Fruit fly (Drosophila melanogaster) whole organism, embryonic: ENCODE measurements around the gene CG11309.

Experiments
- CG10274 ChIP-seq: fragments of 200-800 bp; sonication (Bioruptor generic); optimal IDR thresholded peaks from 3 replicates; lab custom pipeline; 2017; ENCODE audit warnings: missing biosample characterization, mild to moderate bottlenecking, missing genetic modification characterization
- CG10431 ChIP-seq: fragments of 200-800 bp; sonication (Bioruptor generic); optimal IDR thresholded peaks from 3 replicates; lab custom pipeline; 2018; ENCODE audit warnings: missing biosample characterization, mild to moderate bottlenecking, missing genetic modification characterization
- CG10543 ChIP-seq: fragments of 200-800 bp; sonication (Bioruptor generic); optimal IDR thresholded peaks from 3 replicates; lab custom pipeline; 2017; ENCODE audit warnings: missing biosample characterization, mild to moderate bottlenecking, missing genetic modification characterization, moderate library complexity
- CG11695 ChIP-seq: fragments of 200-800 bp; sonication (Bioruptor generic); IDR thresholded peaks from 3 replicates; pipeline ENCODE4 v1.3.6; 2022; ENCODE audit warnings: missing biosample characterization, missing genetic modification characterization
- CG11723 ChIP-seq: fragments of 200-800 bp; sonication (Bioruptor generic); optimal IDR thresholded peaks from 2 replicates; lab custom pipeline; 2017; ENCODE audit warnings: missing biosample characterization, mild to moderate bottlenecking, missing genetic modification characterization
- CG12942 ChIP-seq: fragments of 200-800 bp; sonication (Bioruptor generic); optimal IDR thresholded peaks from 3 replicates; lab custom pipeline; 2016; ENCODE audit warnings: missing biosample characterization, missing genetic modification characterization
- CG1602 ChIP-seq: fragments of 200-800 bp; sonication (Bioruptor generic); optimal IDR thresholded peaks from 3 replicates; lab custom pipeline; 2016; ENCODE audit warnings: missing biosample characterization, missing genetic modification characterization
- CG16813 ChIP-seq: fragments of 200-800 bp; sonication (Bioruptor generic); IDR thresholded peaks from 3 replicates; pipeline ENCODE4 v1.3.6; 2022; ENCODE audit warnings: missing biosample characterization, missing genetic modification characterization; ENCODE audit not compliant: partially characterized antibody
- CG17186 ChIP-seq: fragments of 200-800 bp; sonication (Bioruptor generic); optimal IDR thresholded peaks from 3 replicates; lab custom pipeline; 2017; ENCODE audit warnings: missing biosample characterization, missing genetic modification reagents, missing genetic modification characterization
- CG17361 ChIP-seq: fragments of 200-800 bp; sonication (Bioruptor generic); IDR thresholded peaks from 3 replicates; pipeline ENCODE4 v1.3.6; 2022; ENCODE audit warnings: missing biosample characterization, missing genetic modification characterization
- CG18262 ChIP-seq: fragments of 200-800 bp; optimal IDR thresholded peaks from 3 replicates; lab custom pipeline; 2019; ENCODE audit warnings: missing biosample characterization, mild to moderate bottlenecking, missing genetic modification characterization, moderate library complexity
- CG2116 ChIP-seq: fragments of 200-800 bp; sonication (Bioruptor generic); optimal IDR thresholded peaks from 3 replicates; lab custom pipeline; 2018; ENCODE audit warnings: missing biosample characterization, mild to moderate bottlenecking, missing genetic modification characterization
- CG2889 ChIP-seq: fragments of 200-800 bp; sonication (Bioruptor generic); IDR thresholded peaks from 3 replicates; pipeline ENCODE4 v1.3.6; 2022; ENCODE audit warnings: missing biosample characterization, missing genetic modification characterization
- CG30403 ChIP-seq: fragments of 200-800 bp; sonication (Bioruptor generic); optimal IDR thresholded peaks from 3 replicates; lab custom pipeline; 2016; ENCODE audit warnings: missing biosample characterization, missing genetic modification characterization
- CG3407 ChIP-seq: fragments of 200-800 bp; sonication (Bioruptor generic); optimal IDR thresholded peaks from 2 replicates; lab custom pipeline; 2018; ENCODE audit warnings: missing biosample characterization, mild to moderate bottlenecking, missing genetic modification characterization
- CG6654 ChIP-seq: fragments of 200-800 bp; sonication (Bioruptor generic); optimal IDR thresholded peaks from 2 replicates; lab custom pipeline; 2017; ENCODE audit warnings: missing biosample characterization, mild to moderate bottlenecking, missing genetic modification characterization
- CG6765 ChIP-seq: fragments of 200-800 bp; sonication (Bioruptor generic); optimal IDR thresholded peaks from 3 replicates; lab custom pipeline; 2017; ENCODE audit warnings: missing biosample characterization, mild to moderate bottlenecking, missing genetic modification characterization
- CG7271 ChIP-seq: fragments of 200-800 bp; sonication (Bioruptor generic); optimal IDR thresholded peaks from 2 replicates; lab custom pipeline; 2018; ENCODE audit warnings: missing biosample characterization, mild to moderate bottlenecking, missing genetic modification characterization, moderate library complexity
- CG8388 ChIP-seq: fragments of 200-800 bp; sonication (Bioruptor generic); optimal IDR thresholded peaks from 2 replicates; lab custom pipeline; 2019; ENCODE audit warnings: missing biosample characterization, mild to moderate bottlenecking, missing genetic modification characterization, moderate library complexity
- Dek ChIP-seq: fragments of 200-800 bp; sonication (Bioruptor generic); optimal IDR thresholded peaks from 3 replicates; lab custom pipeline; 2019; ENCODE audit warnings: missing biosample characterization, mild to moderate bottlenecking, missing genetic modification characterization, moderate library complexity
- Dfd ChIP-seq, 2 experiments: fragments of >200 bp; optimal IDR thresholded peaks; 2 replicates each; lab custom pipeline; 2017; ENCODE audit warnings: missing biosample characterization in 2 of 2, missing genetic modification characterization in 2 of 2
- Ets65A ChIP-seq: fragments of 200-800 bp; sonication (Bioruptor generic); peaks from one replicate; lab custom pipeline; 2016; ENCODE audit warnings: missing biosample characterization, missing genetic modification characterization
- GATAe ChIP-seq: fragments of 200-800 bp; sonication (Bioruptor generic); conservative IDR thresholded peaks from 2 replicates; pipeline ENCODE4 v1.3.6; 2022; ENCODE audit warnings: missing biosample characterization, missing genetic modification characterization
- Jarid2 ChIP-seq: fragments of 200-800 bp; sonication (Bioruptor generic); optimal IDR thresholded peaks from 3 replicates; lab custom pipeline; 2017; ENCODE audit warnings: mild to moderate bottlenecking, missing biosample characterization, missing genetic modification reagents, missing genetic modification characterization
- Lim3 ChIP-seq: fragments of 200-800 bp; sonication (Bioruptor generic); IDR thresholded peaks from 2 replicates; pipeline ENCODE4 v1.3.6; 2022; ENCODE audit warnings: missing biosample characterization, missing genetic modification characterization
- Meics ChIP-seq: fragments of 200-800 bp; sonication (Bioruptor generic); optimal IDR thresholded peaks from 2 replicates; lab custom pipeline; 2017; ENCODE audit warnings: missing biosample characterization, mild to moderate bottlenecking, missing genetic modification characterization
- Mes4 ChIP-seq: fragments of 200-800 bp; sonication (Bioruptor generic); optimal IDR thresholded peaks from 2 replicates; lab custom pipeline; 2016; ENCODE audit warnings: missing biosample characterization, missing genetic modification characterization
- NK7.1 ChIP-seq: fragments of 200-800 bp; sonication (Bioruptor generic); optimal IDR thresholded peaks from 3 replicates; lab custom pipeline; 2016; ENCODE audit warnings: missing biosample characterization, missing genetic modification characterization
- Pdp1 ChIP-seq, 2 experiments: fragments of 200-800 bp; sonication (Bioruptor generic); optimal IDR thresholded peaks; 3 replicates each; lab custom pipeline; 2016; ENCODE audit warnings: missing biosample characterization in 2 of 2, missing genetic modification characterization in 2 of 2, mild to moderate bottlenecking in 1 of 2, moderate library complexity in 1 of 2
- Rfx ChIP-seq: fragments of 200-800 bp; sonication (Bioruptor generic); IDR thresholded peaks from 2 replicates; pipeline ENCODE4 v1.3.6; 2022; ENCODE audit warnings: missing biosample characterization, missing genetic modification characterization
- Rx ChIP-seq: fragments of 200-800 bp; sonication (Bioruptor generic); IDR thresholded peaks from 2 replicates; pipeline ENCODE4 v1.3.6; 2022; ENCODE audit warnings: missing biosample characterization, missing genetic modification characterization
- Scr ChIP-seq: fragments of 200-800 bp; sonication (Bioruptor generic); IDR thresholded peaks from 2 replicates; pipeline ENCODE4 v1.3.6; 2022; ENCODE audit warnings: missing biosample characterization, missing genetic modification characterization; ENCODE audit not compliant: partially characterized antibody
- Ssrp ChIP-seq: fragments of 200-800 bp; sonication (Bioruptor generic); optimal IDR thresholded peaks from 2 replicates; lab custom pipeline; 2018; ENCODE audit warnings: missing biosample characterization, mild to moderate bottlenecking, missing genetic modification characterization, moderate library complexity
- Vsx1 ChIP-seq: fragments of 200-800 bp; sonication (Bioruptor generic); optimal IDR thresholded peaks from 2 replicates; lab custom pipeline; 2017; ENCODE audit warnings: missing biosample characterization, mild to moderate bottlenecking, missing genetic modification characterization, missing genetic modification reagents
- ac ChIP-seq: fragments of 200-800 bp; sonication (Bioruptor generic); optimal IDR thresholded peaks from 3 replicates; lab custom pipeline; 2017; ENCODE audit warnings: missing biosample characterization, mild to moderate bottlenecking, missing genetic modification characterization
- ap ChIP-seq: fragments of 200-800 bp; sonication (Bioruptor generic); IDR thresholded peaks from 2 replicates; pipeline ENCODE4 v1.3.6; 2022; ENCODE audit warnings: missing biosample characterization, missing genetic modification characterization
- bbx ChIP-seq: fragments of 200-800 bp; sonication (Bioruptor generic); IDR thresholded peaks from 2 replicates; pipeline ENCODE4 v1.3.6; 2022; ENCODE audit warnings: missing biosample characterization, missing genetic modification characterization; ENCODE audit not compliant: partially characterized antibody
- bsh ChIP-seq, 2 experiments: fragments of 200-800 bp; sonication (Bioruptor generic); optimal IDR thresholded peaks; 2 replicates each; lab custom pipeline; 2017 to 2018; ENCODE audit warnings: mild to moderate bottlenecking in 2 of 2, missing biosample characterization in 2 of 2, missing genetic modification characterization in 2 of 2, moderate library complexity in 1 of 2
- caup ChIP-seq: fragments of 200-800 bp; sonication (Bioruptor generic); optimal IDR thresholded peaks from 3 replicates; lab custom pipeline; 2017; ENCODE audit warnings: missing biosample characterization, mild to moderate bottlenecking, missing genetic modification characterization, moderate library complexity; ENCODE audit not compliant: severe bottlenecking
- eve ChIP-seq, 2 experiments: fragments of >200 bp; optimal IDR thresholded peaks; 2 replicates each; lab custom pipeline; 2017; ENCODE audit warnings: missing biosample characterization in 2 of 2, missing genetic modification characterization in 2 of 2
- fd102C ChIP-seq: fragments of 200-800 bp; sonication (Bioruptor generic); optimal IDR thresholded peaks from 2 replicates; lab custom pipeline; 2018; ENCODE audit warnings: missing biosample characterization, mild to moderate bottlenecking, missing genetic modification characterization, moderate library complexity
- grn ChIP-seq: fragments of 200-800 bp; sonication (Bioruptor generic); optimal IDR thresholded peaks from 3 replicates; lab custom pipeline; 2017; ENCODE audit warnings: missing biosample characterization, missing genetic modification characterization
- hbn ChIP-seq: fragments of 200-800 bp; sonication (Bioruptor generic); IDR thresholded peaks from 2 replicates; pipeline ENCODE4 v1.3.6; 2022; ENCODE audit warnings: missing biosample characterization, missing genetic modification characterization; ENCODE audit not compliant: partially characterized antibody
- hth ChIP-seq: fragments of >200 bp; optimal IDR thresholded peaks from 2 replicates; lab custom pipeline; 2017; ENCODE audit warnings: inconsistent platforms
- mam ChIP-seq: fragments of 200-800 bp; sonication (Bioruptor generic); optimal IDR thresholded peaks from 3 replicates; lab custom pipeline; 2016; ENCODE audit warnings: missing biosample characterization, missing genetic modification characterization
- nau ChIP-seq: fragments of 200-800 bp; sonication (Bioruptor generic); optimal IDR thresholded peaks from 3 replicates; lab custom pipeline; 2017; ENCODE audit warnings: missing biosample characterization, mild to moderate bottlenecking, missing genetic modification characterization, missing genetic modification reagents
- otp ChIP-seq: fragments of 200-800 bp; sonication (Bioruptor generic); IDR thresholded peaks from 3 replicates; pipeline ENCODE4, ENCODE4 v1.3.6; 2022; ENCODE audit warnings: missing biosample characterization, missing genetic modification characterization
- run ChIP-seq: fragments of 200-800 bp; sonication (Bioruptor generic); optimal IDR thresholded peaks from 3 replicates; lab custom pipeline; 2018; ENCODE audit warnings: missing biosample characterization, mild to moderate bottlenecking, missing genetic modification characterization
- schlank ChIP-seq: fragments of 200-800 bp; sonication (Bioruptor generic); optimal IDR thresholded peaks from 2 replicates; lab custom pipeline; 2018; ENCODE audit warnings: missing biosample characterization, mild to moderate bottlenecking, missing genetic modification characterization
- zf30C ChIP-seq: fragments of 200-800 bp; sonication (Bioruptor generic); optimal IDR thresholded peaks from 3 replicates; lab custom pipeline; 2018; ENCODE audit warnings: missing biosample characterization, mild to moderate bottlenecking, missing genetic modification characterization

The CG11309 gene

dm6 chr3L:21270480-21270879 lies 34.0 kb downstream of the CG11309 start, which contains the start of gene CG9389:
Gene CG9389 (minus strand): TSS chr3L:21270580.
- TF ChIP-seq GATAe (GFP tag; lab: Robert Waterston, UW) (no peak), Dek (tag; lab: Kevin White, UChicago) (no peak), nau (GFP tag; lab: Kevin White, UChicago) (no peak), NK7.1 (GFP tag; lab: Kevin White, UChicago) (no peak), bsh (GFP tag; optimal IDR thresholded peaks at IDR 0.05; lab: Kevin White, UChicago) (no peak), Mes4 (no peak), CG3407 (GFP tag; lab: Kevin White, UChicago) (no peak), CG18262 (tag; lab: Kevin White, UChicago) (no peak), Ssrp (no peak), CG16813 (GFP tag; lab: Robert Waterston, UW) (no peak), otp (no peak), CG10274 (GFP tag; lab: Kevin White, UChicago) (no peak), CG17186 (GFP tag; lab: Kevin White, UChicago) (no peak), eve (GFP tag; optimal IDR thresholded peaks at IDR 0.05; lab: Kevin White, UChicago) (no peak)

dm6 chr3L:21267862-21268385 lies 36.5 kb downstream of the CG11309 start, which contains the start of gene CG9391:
Gene CG9391 (minus strand): TSS chr3L:21268335.
- no peak for TF ChIP-seq Jarid2 (GFP tag; lab: Kevin White, UChicago)
- peak in 1 of 2 experiments; percentile 68 for TF ChIP-seq Pdp1 (GFP tag; optimal IDR thresholded peaks at IDR 0.05; lab: Kevin White, UChicago)
- no peak for TF ChIP-seq caup (GFP tag; lab: Kevin White, UChicago)
- no peak for TF ChIP-seq CG10431 (GFP tag; lab: Kevin White, UChicago)
- TF ChIP-seq mam = no peak
- no peak for TF ChIP-seq CG8388 (GFP tag; lab: Kevin White, UChicago)
- TF ChIP-seq CG11695 (GFP tag; lab: Robert Waterston, UW) = no peak
- TF ChIP-seq hbn = no peak
- TF ChIP-seq CG1602 (GFP tag; lab: Kevin White, UChicago) = no peak
- TF ChIP-seq Lim3 = no peak
- no peak for TF ChIP-seq Scr (GFP tag; lab: Robert Waterston, UW)
- no peak for TF ChIP-seq run (tag; lab: Kevin White, UChicago)
- TF ChIP-seq CG17361 (GFP tag; lab: Robert Waterston, UW) = 0 out of 3 replicates have a peak, but pooled peaks have one; percentile 10
- TF ChIP-seq CG6654 (GFP tag; lab: Kevin White, UChicago) = no peak
- no peak for TF ChIP-seq Vsx1 (GFP tag; lab: Kevin White, UChicago)
- TF ChIP-seq bbx (GFP tag; lab: Robert Waterston, UW) = no peak
- no peak for TF ChIP-seq schlank (tag; lab: Kevin White, UChicago)
- no peak for TF ChIP-seq CG30403 (GFP tag; lab: Kevin White, UChicago)
- TF ChIP-seq ap = no peak
- TF ChIP-seq CG7271 (tag; lab: Kevin White, UChicago) = no peak
- TF ChIP-seq hth (lab: Kevin White, UChicago) = no peak
- no peak for TF ChIP-seq CG10543
- TF ChIP-seq Dfd (GFP tag; optimal IDR thresholded peaks at IDR 0.05; lab: Kevin White, UChicago) = no peak
- TF ChIP-seq ac (GFP tag; lab: Kevin White, UChicago) = no peak
- TF ChIP-seq Rx (GFP tag; lab: Robert Waterston, UW) = no peak
- TF ChIP-seq grn (GFP tag; lab: Kevin White, UChicago) = no peak
- TF ChIP-seq Ets65A = no peak
- TF ChIP-seq CG12942 (GFP tag; lab: Kevin White, UChicago) = no peak
- TF ChIP-seq Rfx (GFP tag; lab: Robert Waterston, UW) = no peak
- no peak for TF ChIP-seq CG2116 (GFP tag; lab: Kevin White, UChicago)
- no peak for TF ChIP-seq CG6765 (GFP tag; lab: Kevin White, UChicago)
- no peak for TF ChIP-seq CG11723
- TF ChIP-seq Meics (GFP tag; lab: Kevin White, UChicago) = no peak
- TF ChIP-seq fd102C (GFP tag; lab: Kevin White, UChicago) = no peak
- no peak for TF ChIP-seq zf30C (GFP tag; lab: Kevin White, UChicago)
- no peak for TF ChIP-seq CG2889 (GFP tag; lab: Robert Waterston, UW)
